Fruit fly (Drosophila melanogaster) whole organism, prepupa: ENCODE measurements around the gene emc.

ENCODE experiments used
- CG11294 ChIP-seq: fragments of 200-800 bp; sonication (Bioruptor generic); IDR thresholded peaks from 2 replicates; pipeline ENCODE4 v1.3.6; 2022; ENCODE audit warnings: missing biosample characterization, missing genetic modification characterization
- CG1621 ChIP-seq: fragments of 200-800 bp; sonication (Bioruptor generic); optimal IDR thresholded peaks from 3 replicates; lab custom pipeline; 2018; ENCODE audit warnings: missing biosample characterization, mild to moderate bottlenecking, missing genetic modification characterization
- CG34406 ChIP-seq: fragments of 200-800 bp; sonication (Bioruptor generic); optimal IDR thresholded peaks from 3 replicates; lab custom pipeline; 2016; ENCODE audit warnings: missing biosample characterization, missing genetic modification characterization
- CG4318 ChIP-seq: fragments of 200-800 bp; sonication (Bioruptor generic); optimal IDR thresholded peaks from 3 replicates; lab custom pipeline; 2017; ENCODE audit warnings: missing biosample characterization, mild to moderate bottlenecking, missing genetic modification characterization
- Eip93F ChIP-seq: fragments of 200-800 bp; sonication (Bioruptor generic); optimal IDR thresholded peaks from 2 replicates; lab custom pipeline; 2016; ENCODE audit warnings: missing biosample characterization, mild to moderate bottlenecking, missing genetic modification characterization
- Ets96B ChIP-seq: fragments of 200-800 bp; optimal IDR thresholded peaks from 2 replicates; lab custom pipeline; 2019; ENCODE audit warnings: missing biosample characterization, mild to moderate bottlenecking, missing genetic modification characterization, moderate library complexity
- Sox15 ChIP-seq: fragments of 200-800 bp; sonication (Bioruptor generic); optimal IDR thresholded peaks from 3 replicates; lab custom pipeline; 2016; ENCODE audit warnings: missing biosample characterization, missing genetic modification characterization
- achi ChIP-seq: fragments of 200-800 bp; sonication (Bioruptor generic); optimal IDR thresholded peaks from 3 replicates; lab custom pipeline; 2016; ENCODE audit warnings: missing biosample characterization, missing genetic modification characterization
- acj6 ChIP-seq: fragments of 200-800 bp; sonication (Bioruptor generic); optimal IDR thresholded peaks from 3 replicates; lab custom pipeline; 2016; ENCODE audit warnings: missing biosample characterization, missing genetic modification characterization
- dac ChIP-seq: fragments of 200-800 bp; sonication (Bioruptor generic); optimal IDR thresholded peaks from 2 replicates; lab custom pipeline; 2017; ENCODE audit warnings: missing biosample characterization, mild to moderate bottlenecking, missing genetic modification characterization

DNA sequence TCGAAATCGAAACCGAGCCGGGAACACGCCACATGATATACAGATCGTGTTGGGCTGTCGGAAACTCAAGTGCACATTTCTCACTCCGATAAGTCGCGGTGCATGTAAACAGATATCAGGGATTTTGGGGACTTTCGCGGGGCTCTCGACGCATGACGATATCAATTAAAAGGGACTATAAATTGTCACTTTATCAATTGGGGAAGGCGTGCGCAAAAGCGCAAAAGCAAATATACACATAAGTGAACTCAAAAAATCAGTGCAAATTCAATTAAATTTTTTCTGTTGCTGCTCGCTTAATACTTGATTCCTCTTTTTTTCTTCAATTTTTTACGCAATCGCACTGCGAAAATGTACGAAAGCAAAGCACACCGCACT, 31.3 kb downstream of the emc start:
- no peak for TF ChIP-seq Eip93F (GFP tag; lab: Kevin White, UChicago)
- TF ChIP-seq Ets96B (tag; lab: Kevin White, UChicago), result no peak
- TF ChIP-seq Sox15 (GFP tag; lab: Kevin White, UChicago), result no peak
- TF ChIP-seq acj6 (GFP tag; lab: Kevin White, UChicago), result no peak
- no peak for TF ChIP-seq CG34406 (GFP tag; lab: Kevin White, UChicago)
- no peak for TF ChIP-seq CG4318 (GFP tag; lab: Kevin White, UChicago)
- TF ChIP-seq achi (GFP tag; lab: Kevin White, UChicago), result no peak
- TF ChIP-seq CG1621 (tag; lab: Kevin White, UChicago), result no peak
- no peak for TF ChIP-seq dac
- TF ChIP-seq CG11294 (GFP tag; lab: Robert Waterston, UW), result no peak
